Fruit fly (Drosophila melanogaster) S2 (cell line): ENCODE results near the gene CG10252.

Experiments used
- CG8478 ChIP-seq: fragments of >200 bp; optimal IDR thresholded peaks from 2 replicates; lab custom pipeline; 2018
- CTCF ChIP-seq, 2 experiments: fragments of >200 bp; optimal IDR thresholded peaks; 2 replicates each; lab custom pipeline; 2018

The CG10252 gene

DNA sequence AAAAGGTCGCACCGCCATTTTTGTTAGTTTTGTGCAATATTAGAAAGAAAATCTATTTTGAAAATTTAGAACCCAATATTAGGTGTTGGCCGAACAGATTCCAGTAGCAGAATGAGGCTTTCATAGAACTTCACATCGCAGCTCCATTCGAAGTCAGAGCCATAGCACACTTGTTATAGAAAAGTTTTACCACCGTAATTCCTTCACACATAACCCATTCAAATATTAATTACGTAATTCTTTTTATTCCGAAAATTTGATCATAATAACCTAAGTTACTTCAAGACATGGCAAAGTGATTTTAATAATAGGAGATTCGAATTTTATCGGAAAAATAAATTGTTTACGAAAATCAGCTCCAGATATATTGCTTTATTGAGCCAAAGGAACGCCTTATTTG is at the start of gene CG10252:
Gene CG10252, minus strand, starts transcription at position 101 of the 400 bp plus-strand sequence.
- no peak for TF ChIP-seq CG8478 (lab: Kevin White, UChicago)
- TF ChIP-seq CTCF (optimal IDR thresholded peaks at IDR 0.05; lab: Kevin White, UChicago), result no peak

- TF ChIP-seq CTCF (optimal IDR thresholded peaks at IDR 0.05; lab: Kevin White, UChicago) (no peak), CG8478 (lab: Kevin White, UChicago) (no peak)
These were observed 44.9 kb upstream of the CG10252 start for dm6 chr3R:23740968-23741367.

DNA sequence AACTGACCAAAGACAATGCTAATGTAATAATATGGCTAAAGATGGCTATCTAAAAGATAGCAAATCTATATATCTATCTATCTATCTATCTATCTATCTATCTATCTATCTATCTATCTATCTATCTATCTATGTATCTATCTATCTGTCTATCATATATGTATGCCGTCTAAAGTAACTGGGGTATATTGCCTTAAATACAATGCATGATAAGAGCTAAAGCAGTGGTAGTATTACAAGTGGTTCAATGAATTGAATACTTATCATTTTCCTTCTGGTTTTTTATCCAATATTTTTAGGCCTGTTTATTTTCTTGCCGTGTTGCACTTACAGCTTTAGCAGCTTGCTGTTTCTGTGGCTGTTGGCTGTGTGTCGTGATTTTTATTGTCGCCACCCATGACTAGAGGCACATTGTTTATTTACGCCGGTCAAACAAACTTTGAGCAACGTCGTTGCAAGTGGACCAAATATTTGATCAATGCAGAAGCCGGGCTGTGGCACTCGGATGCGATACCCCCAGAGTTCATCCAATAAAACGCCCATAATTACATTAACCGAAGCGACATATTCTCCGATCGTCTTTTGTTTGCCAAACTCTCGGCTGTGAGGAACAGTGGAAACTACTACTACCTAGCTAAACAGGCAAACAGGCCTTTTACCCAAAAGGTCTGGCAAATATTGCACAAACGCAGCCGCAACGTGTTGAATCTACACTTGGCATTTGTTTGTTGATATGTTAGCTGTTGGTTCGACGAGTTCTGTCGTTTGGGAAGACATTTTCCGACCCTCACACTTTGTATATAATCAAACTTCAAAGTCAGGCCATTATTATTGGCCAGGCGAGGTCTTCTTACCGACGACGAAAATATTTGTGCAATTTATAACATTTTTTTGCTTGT is 41.9 kb upstream of the CG10252 start:
- TF ChIP-seq CTCF (optimal IDR thresholded peaks at IDR 0.05; lab: Kevin White, UChicago) (no peak), CG8478 (lab: Kevin White, UChicago) (no peak)

- no peak for TF ChIP-seq CG8478 (lab: Kevin White, UChicago)
- TF ChIP-seq CTCF (optimal IDR thresholded peaks at IDR 0.05; lab: Kevin White, UChicago), result no peak
These were observed 40.3 kb upstream of the CG10252 start for dm6 chr3R:23736365-23736764.

DNA sequence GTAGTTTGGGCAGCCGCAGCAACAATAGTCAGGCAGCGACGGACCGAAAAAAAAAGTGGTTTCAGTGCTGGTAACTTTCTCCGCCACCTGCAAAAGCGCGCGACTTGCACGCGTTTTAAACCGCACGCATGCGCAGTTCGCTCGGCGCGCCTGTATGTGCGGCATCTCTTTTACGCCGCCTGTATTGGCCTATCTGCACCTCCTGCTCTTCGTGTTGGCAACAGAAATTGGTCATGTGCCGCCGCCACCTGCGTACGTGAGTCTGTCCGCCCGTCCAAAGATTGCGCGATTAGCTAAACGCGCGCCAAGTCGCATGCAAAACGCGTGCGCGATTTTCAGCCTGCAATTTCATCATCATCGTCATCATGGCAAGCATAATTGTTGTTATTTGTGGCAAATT is 39.6 kb upstream of the CG10252 start:
- TF ChIP-seq CTCF (optimal IDR thresholded peaks at IDR 0.05; lab: Kevin White, UChicago) (no peak), CG8478 (lab: Kevin White, UChicago) (no peak)

DNA sequence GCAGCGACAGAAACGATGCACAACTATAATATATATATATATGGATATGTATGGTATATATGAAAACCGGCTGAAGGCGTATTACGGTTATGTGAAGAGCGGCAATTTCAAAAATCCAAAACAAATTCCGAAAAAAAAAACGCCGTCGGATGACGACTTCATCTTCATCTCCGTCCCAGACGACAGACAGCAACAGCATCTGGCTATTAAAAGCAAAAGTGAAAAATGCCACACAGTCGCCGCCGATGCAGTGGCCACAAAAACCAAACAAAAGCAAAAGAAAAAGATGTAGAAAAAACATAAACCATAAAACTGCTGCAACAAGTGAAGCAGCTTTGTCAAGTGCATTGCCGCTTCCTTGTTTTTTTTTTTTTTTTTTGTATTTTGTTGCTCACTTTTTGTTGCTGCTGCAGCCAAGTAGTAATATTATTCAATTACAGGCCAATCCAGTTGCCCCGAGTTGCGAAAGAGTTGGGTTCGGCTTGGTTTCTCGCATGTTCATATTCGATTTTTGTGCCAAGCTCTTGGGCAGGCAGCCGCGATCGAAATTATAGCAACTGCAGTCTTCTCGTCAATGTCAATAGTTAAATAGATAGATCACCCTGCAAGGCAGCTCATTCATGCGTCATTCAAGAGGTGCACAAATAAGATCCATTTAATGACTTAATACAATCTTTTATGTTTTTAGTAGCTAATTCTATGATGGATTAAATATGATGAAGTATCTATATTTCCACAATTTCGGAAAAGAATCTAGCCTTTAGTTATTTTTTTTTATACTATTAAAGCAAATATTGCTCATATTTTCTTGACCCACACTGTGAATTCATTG is 38.7 kb upstream of the CG10252 start:
- TF ChIP-seq CG8478 (lab: Kevin White, UChicago) (no peak), CTCF (optimal IDR thresholded peaks at IDR 0.05; lab: Kevin White, UChicago) (no peak)

DNA sequence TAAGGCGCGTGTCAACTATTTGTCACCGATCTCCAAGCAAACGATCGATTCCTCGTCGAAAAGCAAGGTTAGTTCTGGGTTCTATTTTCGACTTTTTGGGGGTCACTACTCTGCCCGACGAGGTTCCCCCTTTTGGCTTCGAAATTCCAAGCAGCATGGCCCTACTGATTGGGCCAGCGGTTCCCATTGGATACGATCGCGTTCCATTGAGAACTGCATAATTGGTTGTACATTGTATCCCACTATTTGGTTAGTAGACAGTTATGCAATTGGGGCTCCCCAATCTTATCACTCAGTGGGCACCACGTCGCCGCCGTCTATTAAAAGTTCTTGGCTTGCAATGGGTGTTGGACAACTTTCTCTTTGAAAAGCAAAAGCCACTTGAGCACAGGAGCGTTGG is 37.7 kb upstream of the CG10252 start:
- TF ChIP-seq CTCF (optimal IDR thresholded peaks at IDR 0.05; lab: Kevin White, UChicago), result no peak
- no peak for TF ChIP-seq CG8478 (lab: Kevin White, UChicago)

DNA sequence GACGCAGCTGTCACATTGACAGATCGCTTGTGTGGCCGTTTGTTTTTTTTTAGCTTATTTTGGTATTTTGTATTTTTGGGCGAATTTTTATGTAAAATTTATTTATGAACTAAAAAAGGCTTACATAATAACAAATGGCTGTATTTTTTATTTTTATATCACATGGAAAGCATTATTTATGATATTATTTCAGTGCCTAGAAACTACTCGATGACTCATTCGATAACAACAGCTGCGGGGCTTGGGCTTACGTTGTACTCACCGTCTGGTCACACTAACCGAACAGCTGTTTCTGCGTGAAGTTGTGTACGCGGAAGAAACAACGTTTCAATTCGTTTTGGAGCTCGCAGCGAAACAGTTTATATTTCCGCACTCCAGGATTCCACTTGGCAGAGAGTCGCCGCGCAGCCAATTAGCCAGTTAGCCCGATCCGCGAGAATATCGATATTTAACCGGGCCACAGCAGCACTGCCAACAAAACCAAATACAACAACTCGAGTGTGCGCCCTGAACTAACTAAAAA is 37.0 kb upstream of the CG10252 start, which contains the start of the genes Hmgcr and Rpn9:
Gene Hmgcr, plus strand, starts transcription at position 335 of the 523 bp plus-strand sequence.
Gene Rpn9, minus strand, starts transcription at position 473 of the 523 bp plus-strand sequence.
- no peak for TF ChIP-seq CG8478 (lab: Kevin White, UChicago)
- TF ChIP-seq CTCF (optimal IDR thresholded peaks at IDR 0.05; lab: Kevin White, UChicago), result no peak

dm6 chr3R:23732533-23732932 is 36.5 kb upstream of the CG10252 start:
- no peak for TF ChIP-seq CG8478 (lab: Kevin White, UChicago)
- no peak for TF ChIP-seq CTCF (optimal IDR thresholded peaks at IDR 0.05; lab: Kevin White, UChicago)

dm6 chr3R:23730472-23730801 is 34.4 kb upstream of the CG10252 start:
- TF ChIP-seq CTCF (optimal IDR thresholded peaks at IDR 0.05; lab: Kevin White, UChicago) (no peak), CG8478 (lab: Kevin White, UChicago) (no peak)

DNA sequence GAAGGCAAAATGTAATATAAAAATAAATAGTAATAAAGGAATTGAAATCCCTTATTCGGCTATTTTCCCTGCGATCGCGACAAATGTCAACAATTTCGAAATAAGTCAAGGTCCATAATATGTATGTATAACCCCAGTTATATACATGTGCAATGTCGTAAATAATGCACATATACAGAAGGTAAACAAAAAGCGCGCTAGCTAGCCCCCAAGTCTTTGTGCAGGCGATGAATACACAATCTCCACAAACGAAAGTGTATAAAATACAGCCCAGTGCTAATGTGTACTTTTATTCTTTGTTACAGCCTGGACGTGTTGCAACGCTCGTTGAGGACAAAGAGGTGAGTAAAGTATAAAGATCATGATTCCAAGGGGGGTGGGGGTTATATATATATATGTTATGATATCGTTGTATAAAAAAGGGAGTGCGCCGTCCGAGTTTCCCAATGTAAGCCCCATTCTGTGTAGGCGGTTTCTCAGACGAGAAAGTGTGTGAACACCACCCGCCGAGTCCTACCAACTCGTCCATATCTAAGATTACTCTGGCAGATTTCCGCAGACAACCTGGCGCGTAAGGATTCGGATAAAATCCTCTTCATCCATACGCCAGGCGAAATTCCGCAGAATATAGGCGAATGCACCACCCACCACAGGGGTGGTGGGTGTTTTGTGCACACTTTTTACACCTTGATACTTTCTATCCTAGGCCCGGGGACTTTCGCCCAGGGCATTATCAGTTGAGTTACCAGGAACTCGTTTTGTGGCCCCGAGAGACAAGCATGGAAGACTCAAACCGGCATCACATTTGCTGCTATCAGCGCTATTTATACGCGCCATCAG is 33.8 kb upstream of the CG10252 start:
- TF ChIP-seq CG8478 (lab: Kevin White, UChicago) (no peak), CTCF (optimal IDR thresholded peaks at IDR 0.05; lab: Kevin White, UChicago) (no peak)

DNA sequence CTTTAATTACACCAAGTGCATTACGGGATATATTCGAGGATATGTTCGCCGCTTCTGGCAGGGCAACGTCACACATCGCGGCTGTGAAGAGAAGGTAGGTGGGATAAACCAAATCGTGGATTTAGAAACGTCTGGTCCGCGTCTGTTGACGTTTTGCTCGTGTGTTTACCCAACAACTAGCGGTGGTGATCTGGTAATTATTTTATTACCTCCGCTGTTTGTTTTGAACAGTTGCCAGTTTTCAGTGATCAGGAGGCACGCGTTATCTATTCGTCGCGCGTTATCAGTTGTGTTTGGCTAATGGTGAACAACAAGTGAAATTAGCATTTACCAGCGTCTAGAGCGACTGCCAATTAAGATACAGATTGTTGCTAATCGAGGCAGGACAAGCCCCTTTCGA is 33.0 kb upstream of the CG10252 start:
- TF ChIP-seq CTCF (optimal IDR thresholded peaks at IDR 0.05; lab: Kevin White, UChicago) (no peak), CG8478 (lab: Kevin White, UChicago) (no peak)

DNA sequence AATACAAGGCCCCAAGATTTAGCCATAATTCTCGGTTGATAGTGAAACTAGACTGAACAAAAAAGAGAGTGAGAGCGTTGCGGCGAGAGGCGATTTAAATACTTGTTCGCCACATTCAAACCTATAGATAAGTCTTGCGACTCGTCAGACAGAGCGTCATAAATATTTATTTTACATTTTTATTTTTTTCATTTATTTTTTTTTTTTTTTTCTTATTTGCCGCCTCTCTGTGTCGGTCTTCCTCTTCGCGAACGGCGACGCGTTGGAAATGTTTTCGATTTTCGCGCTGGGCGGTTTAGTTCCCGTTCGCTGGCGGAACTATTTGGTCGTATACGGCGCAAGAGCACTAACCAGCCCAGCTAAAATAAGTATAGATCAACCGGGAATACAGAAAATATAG is 32.0 kb upstream of the CG10252 start:
- TF ChIP-seq CG8478 (lab: Kevin White, UChicago) (no peak), CTCF (optimal IDR thresholded peaks at IDR 0.05; lab: Kevin White, UChicago) (no peak)

DNA sequence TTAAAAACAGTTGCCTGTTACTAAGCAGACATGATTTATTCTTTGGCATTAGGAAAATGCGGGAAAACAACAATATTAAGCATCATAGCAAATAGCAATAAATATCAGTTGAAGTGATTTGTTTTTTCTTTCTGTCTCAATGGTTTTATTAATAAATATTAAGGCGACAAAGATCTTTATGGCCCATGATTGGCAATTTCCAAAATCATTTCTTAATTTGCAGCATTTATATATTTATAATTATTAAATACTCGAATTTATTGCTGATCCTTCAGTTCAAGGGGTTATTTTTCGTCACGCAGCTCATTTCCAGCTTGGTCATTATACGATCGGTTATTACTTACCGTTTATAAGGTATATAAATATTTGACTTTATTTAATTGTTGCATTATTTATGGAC is 31.6 kb upstream of the CG10252 start:
- TF ChIP-seq CG8478 (lab: Kevin White, UChicago) (no peak), CTCF (optimal IDR thresholded peaks at IDR 0.05; lab: Kevin White, UChicago) (no peak)
